Worm (Caenorhabditis elegans) whole organism, late embryonic: ENCODE measurements around the gene nlp-78.

Experiments
- K02D7.2 ChIP-seq: sonication (generic microtip); optimal IDR thresholded peaks from 2 replicates; lab custom pipeline; 2017; ENCODE audit warnings: mild to moderate bottlenecking, missing genetic modification characterization, missing compliant biosample characterization
- ceh-19 ChIP-seq: fragments of 200-800 bp; sonication (Bioruptor generic); optimal IDR thresholded peaks from 2 replicates; lab custom pipeline; 2018; ENCODE audit warnings: mild to moderate bottlenecking, missing genetic modification characterization, missing compliant biosample characterization
- lin-11 ChIP-seq: fragments of 200-800 bp; sonication (Bioruptor generic); optimal IDR thresholded peaks from 2 replicates; lab custom pipeline; 2018; ENCODE audit warnings: mild to moderate bottlenecking, missing genetic modification characterization, missing compliant biosample characterization
- nfya-1 ChIP-seq: sonication (generic microtip); optimal IDR thresholded peaks from 2 replicates; lab custom pipeline; 2017; ENCODE audit warnings: missing genetic modification characterization, mild to moderate bottlenecking, missing compliant biosample characterization, antibody characterized with exemption, moderate library complexity
- nhr-11 ChIP-seq: fragments of 150-350 bp; optimal IDR thresholded peaks from 2 replicates; lab custom pipeline; 2014; ENCODE audit warnings: missing biosample characterization, missing genetic modification characterization
- sdc-2 ChIP-seq: sonication (generic microtip); optimal IDR thresholded peaks from 2 replicates; lab custom pipeline; 2016; ENCODE audit warnings: missing genotype, missing genetic modification characterization, missing compliant biosample characterization

- TF ChIP-seq K02D7.2 (tag; lab: Kevin White, UChicago) (no peak), nfya-1 (tag; lab: Kevin White, UChicago) (peak; percentile 18), nhr-11 (tag; lab: Kevin White, UChicago) (no peak), lin-11 (no peak), ceh-19 (GFP tag; lab: Kevin White, UChicago) (no peak), sdc-2 (tag; lab: Kevin White, UChicago) (no peak)
These were observed 33.5 kb downstream of the nlp-78 start, which contains the start of gene dpl-1 for ce11 chrII:9169450-9169960.
